Fruit fly (Drosophila melanogaster) whole organism, embryonic: Measurements from ENCODE around the gene Bsg.

ENCODE experiments used
- CG10147 ChIP-seq: fragments of 200-800 bp; sonication (Bioruptor generic); optimal IDR thresholded peaks from 2 replicates; lab custom pipeline; 2019; ENCODE audit warnings: missing biosample characterization, mild to moderate bottlenecking, missing genetic modification characterization, moderate library complexity
- CG10543 ChIP-seq: fragments of 200-800 bp; sonication (Bioruptor generic); optimal IDR thresholded peaks from 3 replicates; lab custom pipeline; 2017; ENCODE audit warnings: missing biosample characterization, mild to moderate bottlenecking, missing genetic modification characterization, moderate library complexity
- CG13424 ChIP-seq: fragments of 200-800 bp; sonication (Bioruptor generic); optimal IDR thresholded peaks from 2 replicates; lab custom pipeline; 2019; ENCODE audit warnings: missing biosample characterization, mild to moderate bottlenecking, missing genetic modification characterization, moderate library complexity
- CG13775 ChIP-seq: fragments of 200-800 bp; sonication (Bioruptor generic); optimal IDR thresholded peaks from 3 replicates; lab custom pipeline; 2017; ENCODE audit warnings: missing biosample characterization, mild to moderate bottlenecking, missing genetic modification characterization
- CG1647 ChIP-seq: fragments of 200-800 bp; sonication (Bioruptor generic); optimal IDR thresholded peaks from 3 replicates; lab custom pipeline; 2016; ENCODE audit warnings: missing biosample characterization, missing genetic modification characterization
- CG17612 ChIP-seq: fragments of 200-800 bp; sonication (Bioruptor generic); IDR thresholded peaks from 2 replicates; pipeline ENCODE4 v1.3.6; 2022; ENCODE audit warnings: missing biosample characterization, missing genetic modification characterization
- CG2875 ChIP-seq: fragments of 200-800 bp; sonication (Bioruptor generic); optimal IDR thresholded peaks from 2 replicates; lab custom pipeline; 2017; ENCODE audit warnings: missing biosample characterization, mild to moderate bottlenecking, missing genetic modification characterization, missing genetic modification reagents
- CG30431 ChIP-seq: fragments of 200-800 bp; sonication (Bioruptor generic); optimal IDR thresholded peaks from 2 replicates; lab custom pipeline; 2017; ENCODE audit warnings: missing biosample characterization, missing genetic modification characterization
- CG4404 ChIP-seq: fragments of 200-800 bp; sonication (Bioruptor generic); IDR thresholded peaks from 2 replicates; pipeline ENCODE4 v1.3.6; 2022; ENCODE audit warnings: missing biosample characterization, missing genetic modification characterization
- CG4424 ChIP-seq: fragments of 200-800 bp; sonication (Bioruptor generic); optimal IDR thresholded peaks from 3 replicates; lab custom pipeline; 2016; ENCODE audit warnings: missing biosample characterization, missing genetic modification characterization
- CG4820 ChIP-seq: fragments of 200-800 bp; sonication (Bioruptor generic); optimal IDR thresholded peaks from 3 replicates; lab custom pipeline; 2016; ENCODE audit warnings: missing biosample characterization, missing genetic modification characterization
- CG5953 ChIP-seq: fragments of 200-800 bp; sonication (Bioruptor generic); IDR thresholded peaks from 2 replicates; pipeline ENCODE4 v1.3.6; 2022; ENCODE audit warnings: missing biosample characterization, missing genetic modification characterization
- CG6175 ChIP-seq: fragments of 200-800 bp; sonication (Bioruptor generic); IDR thresholded peaks from 3 replicates; pipeline ENCODE4 v1.3.6; 2022; ENCODE audit warnings: missing biosample characterization, missing genetic modification characterization
- CG6689 ChIP-seq: fragments of 200-800 bp; sonication (Bioruptor generic); IDR thresholded peaks from 2 replicates; pipeline ENCODE4 v1.3.6; 2022; ENCODE audit warnings: missing biosample characterization, missing genetic modification characterization
- CG7372 ChIP-seq: fragments of 200-800 bp; sonication (Bioruptor generic); IDR thresholded peaks from 2 replicates; pipeline ENCODE4 v1.3.6; 2022; ENCODE audit warnings: missing biosample characterization, missing genetic modification characterization
- CG8281 ChIP-seq: fragments of 200-800 bp; sonication (Bioruptor generic); optimal IDR thresholded peaks from 2 replicates; lab custom pipeline; 2018; ENCODE audit warnings: missing biosample characterization, mild to moderate bottlenecking, missing genetic modification characterization, moderate library complexity
- CG9932 ChIP-seq: fragments of 200-800 bp; sonication (Bioruptor generic); IDR thresholded peaks from 2 replicates; pipeline ENCODE4 v1.3.6; 2022; ENCODE audit warnings: missing biosample characterization, missing genetic modification characterization
- Dll ChIP-seq: fragments of 200-800 bp; sonication (Bioruptor generic); IDR thresholded peaks from 4 replicates; pipeline ENCODE4 v1.3.6; 2022; ENCODE audit warnings: missing biosample characterization, missing genetic modification characterization; ENCODE audit not compliant: partially characterized antibody
- Dp ChIP-seq: fragments of 200-800 bp; sonication (Bioruptor generic); optimal IDR thresholded peaks from 2 replicates; lab custom pipeline; 2018; ENCODE audit warnings: missing biosample characterization, mild to moderate bottlenecking, missing genetic modification characterization, moderate library complexity
- ERR ChIP-seq: fragments of 200-800 bp; sonication (Bioruptor generic); optimal IDR thresholded peaks from 2 replicates; lab custom pipeline; 2016; ENCODE audit warnings: missing biosample characterization, missing genetic modification characterization
- Elba2 ChIP-seq: fragments of 200-800 bp; sonication (Bioruptor generic); optimal IDR thresholded peaks from 3 replicates; lab custom pipeline; 2016; ENCODE audit warnings: missing biosample characterization, missing genetic modification characterization
- HLH3B ChIP-seq: fragments of 200-800 bp; sonication (Bioruptor generic); IDR thresholded peaks from 2 replicates; pipeline ENCODE4 v1.3.6; 2022; ENCODE audit warnings: missing biosample characterization, missing genetic modification characterization
- Lim3 ChIP-seq: fragments of 200-800 bp; sonication (Bioruptor generic); IDR thresholded peaks from 2 replicates; pipeline ENCODE4 v1.3.6; 2022; ENCODE audit warnings: missing biosample characterization, missing genetic modification characterization
- NfI ChIP-seq: fragments of 200-800 bp; sonication (Bioruptor generic); optimal IDR thresholded peaks from 3 replicates; lab custom pipeline; 2018; ENCODE audit warnings: missing biosample characterization, mild to moderate bottlenecking, missing genetic modification characterization, moderate library complexity
- Optix ChIP-seq: fragments of 200-800 bp; sonication (Bioruptor generic); IDR thresholded peaks from 3 replicates; pipeline ENCODE4 v1.3.6; 2022; ENCODE audit warnings: missing biosample characterization, missing genetic modification characterization
- Sin3A ChIP-seq: fragments of >200 bp; optimal IDR thresholded peaks from 2 replicates; lab custom pipeline; 2018
- Six4 ChIP-seq: fragments of 200-800 bp; sonication (Bioruptor generic); optimal IDR thresholded peaks from 2 replicates; lab custom pipeline; 2016; ENCODE audit warnings: missing biosample characterization, missing genetic modification characterization
- TFAM ChIP-seq: fragments of 200-800 bp; sonication (Bioruptor generic); optimal IDR thresholded peaks from 2 replicates; lab custom pipeline; 2017; ENCODE audit warnings: missing biosample characterization, missing genetic modification characterization, inconsistent platforms
- ase ChIP-seq: fragments of 200-800 bp; sonication (Bioruptor generic); IDR thresholded peaks from 3 replicates; pipeline ENCODE4 v1.3.6; 2022; ENCODE audit warnings: missing biosample characterization, missing genetic modification characterization
- cad ChIP-seq: fragments of >200 bp; optimal IDR thresholded peaks from 2 replicates; lab custom pipeline; 2017; ENCODE audit warnings: missing biosample characterization, missing genetic modification characterization
- caup ChIP-seq: fragments of 200-800 bp; sonication (Bioruptor generic); optimal IDR thresholded peaks from 3 replicates; lab custom pipeline; 2017; ENCODE audit warnings: missing biosample characterization, mild to moderate bottlenecking, missing genetic modification characterization, moderate library complexity; ENCODE audit not compliant: severe bottlenecking
- croc ChIP-seq: fragments of 200-800 bp; sonication (Bioruptor generic); conservative IDR thresholded peaks from 3 replicates; pipeline ENCODE4 v1.3.6; 2022; ENCODE audit warnings: missing biosample characterization, missing genetic modification characterization
- cwo ChIP-seq: fragments of 200-800 bp; sonication (Bioruptor generic); optimal IDR thresholded peaks from 3 replicates; lab custom pipeline; 2017; ENCODE audit warnings: missing biosample characterization, missing genetic modification characterization, mild to moderate bottlenecking, moderate library complexity, missing genetic modification reagents
- disco-r ChIP-seq: fragments of 200-800 bp; sonication (Bioruptor generic); optimal IDR thresholded peaks from 2 replicates; lab custom pipeline; 2016; ENCODE audit warnings: missing biosample characterization, missing genetic modification characterization
- dm ChIP-seq: fragments of 200-800 bp; sonication (Bioruptor generic); optimal IDR thresholded peaks from 3 replicates; lab custom pipeline; 2016; ENCODE audit warnings: missing biosample characterization, missing genetic modification characterization
- fu2 ChIP-seq: fragments of 200-800 bp; sonication (Bioruptor generic); optimal IDR thresholded peaks from 2 replicates; lab custom pipeline; 2016; ENCODE audit warnings: missing biosample characterization, missing genetic modification characterization
- gcm ChIP-seq: fragments of 200-800 bp; sonication (Bioruptor generic); optimal IDR thresholded peaks from 2 replicates; lab custom pipeline; 2019; ENCODE audit warnings: missing biosample characterization, mild to moderate bottlenecking, missing genetic modification characterization, moderate library complexity
- ind ChIP-seq: fragments of 200-800 bp; sonication (Bioruptor generic); optimal IDR thresholded peaks from 3 replicates; lab custom pipeline; 2016; ENCODE audit warnings: missing biosample characterization, missing genetic modification characterization
- jumu ChIP-seq: fragments of 200-800 bp; sonication (Bioruptor generic); optimal IDR thresholded peaks from 3 replicates; lab custom pipeline; 2016; ENCODE audit warnings: missing biosample characterization, missing genetic modification characterization
- lab ChIP-seq: fragments of 200-800 bp; sonication (Bioruptor generic); optimal IDR thresholded peaks from 3 replicates; lab custom pipeline; 2017; ENCODE audit warnings: missing biosample characterization, missing genetic modification characterization, mild to moderate bottlenecking, moderate library complexity, missing genetic modification reagents
- odd ChIP-seq: fragments of 200-800 bp; sonication (Bioruptor generic); optimal IDR thresholded peaks from 2 replicates; lab custom pipeline; 2017; ENCODE audit warnings: missing biosample characterization, mild to moderate bottlenecking, missing genetic modification characterization
- pho ChIP-seq: fragments of 200-800 bp; sonication (Bioruptor generic); optimal IDR thresholded peaks from 2 replicates; lab custom pipeline; 2016; ENCODE audit warnings: missing biosample characterization, missing genetic modification characterization
- pnt ChIP-seq: fragments of 200-800 bp; sonication (Bioruptor generic); optimal IDR thresholded peaks from 3 replicates; lab custom pipeline; 2016; ENCODE audit warnings: missing biosample characterization, missing genetic modification characterization
- slbo ChIP-seq: fragments of 200-800 bp; sonication (Bioruptor generic); IDR thresholded peaks from 2 replicates; pipeline ENCODE4 v1.3.6; 2022; ENCODE audit warnings: missing biosample characterization, missing genetic modification characterization
- sr ChIP-seq: fragments of 200-800 bp; sonication (Bioruptor generic); IDR thresholded peaks from 3 replicates; pipeline ENCODE4 v1.3.6; 2022; ENCODE audit warnings: missing biosample characterization, missing genetic modification characterization
- stc ChIP-seq: fragments of 200-800 bp; sonication (Bioruptor generic); IDR thresholded peaks from 2 replicates; pipeline ENCODE4 v1.3.6; 2022; ENCODE audit warnings: missing biosample characterization, missing genetic modification characterization
- stwl ChIP-seq: fragments of 200-800 bp; sonication (Bioruptor generic); optimal IDR thresholded peaks from 3 replicates; lab custom pipeline; 2018; ENCODE audit warnings: missing biosample characterization, mild to moderate bottlenecking, missing genetic modification characterization, moderate library complexity
- sug ChIP-seq: fragments of 200-800 bp; optimal IDR thresholded peaks from 2 replicates; lab custom pipeline; 2019; ENCODE audit warnings: missing biosample characterization, mild to moderate bottlenecking, missing genetic modification characterization, moderate library complexity
- tx ChIP-seq: fragments of 200-800 bp; sonication (Bioruptor generic); optimal IDR thresholded peaks from 2 replicates; lab custom pipeline; 2016; ENCODE audit warnings: missing biosample characterization, missing genetic modification characterization
- usp ChIP-seq: fragments of >200 bp; optimal IDR thresholded peaks from 2 replicates; lab custom pipeline; 2017; ENCODE audit warnings: missing biosample characterization, missing genetic modification characterization
- vvl ChIP-seq: fragments of 200-800 bp; sonication (Bioruptor generic); IDR thresholded peaks from 2 replicates; pipeline ENCODE4 v1.3.6; 2022; ENCODE audit warnings: missing biosample characterization, missing genetic modification characterization
- z ChIP-seq: fragments of 200-800 bp; sonication (Bioruptor generic); IDR thresholded peaks from 3 replicates; pipeline ENCODE4 v1.3.6; 2022; ENCODE audit warnings: missing biosample characterization, missing genetic modification characterization

Bsg gene

dm6 chr2L:8159498-8159897, 76.3 kb downstream of the Bsg start, which contains the start of the genes PAPLA1 and Rbsn-5 (continued):
- peak; percentile 95 for TF ChIP-seq fu2 (GFP tag; lab: Kevin White, UChicago)
- TF ChIP-seq CG1647 (GFP tag; lab: Kevin White, UChicago): peak; percentile 95
- peak; percentile 80 for TF ChIP-seq cwo (GFP tag; lab: Kevin White, UChicago)
- peak; percentile 85 for TF ChIP-seq stc (GFP tag; lab: Robert Waterston, UW)
- peak; percentile 92 for TF ChIP-seq CG13775
- peak; percentile 95 for TF ChIP-seq tx (GFP tag; lab: Kevin White, UChicago)
- TF ChIP-seq dm (GFP tag; lab: Kevin White, UChicago): peak; percentile 89
- peak; percentile 93 for TF ChIP-seq NfI (GFP tag; lab: Kevin White, UChicago)
- peak; percentile 84 for TF ChIP-seq gcm (GFP tag; lab: Kevin White, UChicago)
- peak; percentile 94 for TF ChIP-seq CG10543 (GFP tag; lab: Kevin White, UChicago)
- TF ChIP-seq ERR: peak; percentile 90
- peak; percentile 79 for TF ChIP-seq odd (GFP tag; lab: Kevin White, UChicago)
- peak; percentile 86 for TF ChIP-seq disco-r (GFP tag; lab: Kevin White, UChicago)
- peak; percentile 65 for TF ChIP-seq stwl
- peak; percentile 88 for TF ChIP-seq CG17612 (GFP tag; lab: Robert Waterston, UW)
- TF ChIP-seq Lim3 (GFP tag; lab: Robert Waterston, UW): peak; percentile 58; the same call in 1 of the 2 replicates
- no peak for TF ChIP-seq usp (GFP tag; lab: Kevin White, UChicago)
- TF ChIP-seq TFAM (GFP tag; lab: Kevin White, UChicago): peak; percentile 8
- TF ChIP-seq CG10147 (GFP tag; lab: Kevin White, UChicago): peak; percentile 92
- TF ChIP-seq CG9932 (GFP tag; lab: Robert Waterston, UW): peak; percentile 95
- peak; percentile 50; the same call in 1 of the 3 replicates for TF ChIP-seq z (GFP tag; lab: Robert Waterston, UW)
- TF ChIP-seq CG4424: peak; percentile 96
- TF ChIP-seq ase (GFP tag; lab: Robert Waterston, UW): peak; percentile 82
- peak; percentile 28 for TF ChIP-seq Dp
- peak; percentile 95 for TF ChIP-seq vvl (GFP tag; lab: Robert Waterston, UW)
- TF ChIP-seq pho (GFP tag; lab: Kevin White, UChicago): peak; percentile 96
- peak; percentile 96 for TF ChIP-seq jumu (GFP tag; lab: Kevin White, UChicago)
- TF ChIP-seq cad (GFP tag; lab: Kevin White, UChicago): no peak
- peak; percentile 26; the same call in 1 of the 3 replicates for TF ChIP-seq sr (GFP tag; lab: Robert Waterston, UW)
- TF ChIP-seq CG8281 (tag; lab: Kevin White, UChicago): peak; percentile 78
- TF ChIP-seq pnt: peak; percentile 96
- peak; percentile 94 for TF ChIP-seq CG4820 (GFP tag; lab: Kevin White, UChicago)
- peak; percentile 84 for TF ChIP-seq croc (GFP tag; lab: Robert Waterston, UW)
- peak; percentile 45 for TF ChIP-seq Elba2
- TF ChIP-seq CG30431 (GFP tag; lab: Kevin White, UChicago): peak; percentile 87
- TF ChIP-seq caup (GFP tag; lab: Kevin White, UChicago): peak; percentile 92
- peak; percentile 96 for TF ChIP-seq CG13424 (tag; lab: Kevin White, UChicago)
- peak; percentile 84 for TF ChIP-seq Optix (GFP tag; lab: Robert Waterston, UW)
- peak; percentile 91 for TF ChIP-seq CG7372 (GFP tag; lab: Robert Waterston, UW)
- peak; percentile 51; the same call in 3 of the 4 replicates for TF ChIP-seq Dll
- peak; percentile 90 for TF ChIP-seq HLH3B (GFP tag; lab: Robert Waterston, UW)
- peak; percentile 95 for TF ChIP-seq lab (GFP tag; lab: Kevin White, UChicago)
- TF ChIP-seq Sin3A (lab: Kevin White, UChicago): peak; percentile 25
- TF ChIP-seq CG6689 (GFP tag; lab: Robert Waterston, UW): peak; percentile 93
- TF ChIP-seq Six4 (GFP tag; lab: Kevin White, UChicago): peak; percentile 94
- TF ChIP-seq CG2875 (GFP tag; lab: Kevin White, UChicago): peak; percentile 80
- peak; percentile 79 for TF ChIP-seq CG6175
- TF ChIP-seq sug: peak; percentile 94
- peak; percentile 97 for TF ChIP-seq ind (GFP tag; lab: Kevin White, UChicago)
- peak; percentile 97 for TF ChIP-seq slbo (GFP tag; lab: Robert Waterston, UW)
- TF ChIP-seq CG5953: peak; percentile 85
- peak; percentile 90 for TF ChIP-seq CG4404
